Fruit fly (Drosophila melanogaster) whole organism: ENCODE measurements around the gene Polr1C.

Source experiments
- CG8478 ChIP-seq: fragments of >200 bp; optimal IDR thresholded peaks from 2 replicates; lab custom pipeline; 2018; ENCODE audit warnings: inconsistent platforms
- Dll ChIP-seq: fragments of >200 bp; optimal IDR thresholded peaks from 2 replicates; lab custom pipeline; 2017
- EcR ChIP-seq, 2 experiments: fragments of >200 bp; optimal IDR thresholded peaks; 2 replicates each; lab custom pipeline; 2017; ENCODE audit warnings: missing biosample characterization in 2 of 2, missing genetic modification characterization in 2 of 2, missing genetic modification reagents in 2 of 2
- pan ChIP-seq: fragments of >200 bp; optimal IDR thresholded peaks from 2 replicates; lab custom pipeline; 2017
- psq ChIP-seq: fragments of >200 bp; optimal IDR thresholded peaks from 2 replicates; lab custom pipeline; 2017
- usp ChIP-seq: fragments of >200 bp; optimal IDR thresholded peaks from 2 replicates; lab custom pipeline; 2017; ENCODE audit warnings: missing biosample characterization, missing genetic modification characterization, mixed read lengths

Polr1C gene

dm6 chr2L:4968767-4969166 lies at the start of gene Polr1C, which contains the start of gene Scox:
Gene Polr1C, plus strand, starts transcription at chr2L:4969004.
Gene Scox, minus strand, starts transcription at chr2L:4968935.
- TF ChIP-seq EcR (GFP tag; optimal IDR thresholded peaks at IDR 0.05; lab: Kevin White, UChicago), result no peak
- TF ChIP-seq psq (lab: Kevin White, UChicago), result no peak
- no peak for TF ChIP-seq pan
- no peak for TF ChIP-seq usp (GFP tag; lab: Kevin White, UChicago)
- TF ChIP-seq CG8478 (lab: Kevin White, UChicago), result no peak
- no peak for TF ChIP-seq Dll (lab: Kevin White, UChicago)

- no peak for TF ChIP-seq CG8478 (lab: Kevin White, UChicago)
- TF ChIP-seq EcR (GFP tag; optimal IDR thresholded peaks at IDR 0.05; lab: Kevin White, UChicago), result no peak
- no peak for TF ChIP-seq pan
- no peak for TF ChIP-seq usp (GFP tag; lab: Kevin White, UChicago)
- TF ChIP-seq Dll (lab: Kevin White, UChicago), result no peak
- TF ChIP-seq psq (lab: Kevin White, UChicago), result no peak
These were observed 40.5 kb upstream of the Polr1C start for dm6 chr2L:4928340-4928739.

- TF ChIP-seq psq (lab: Kevin White, UChicago) (no peak), usp (GFP tag; lab: Kevin White, UChicago) (no peak), pan (no peak), Dll (lab: Kevin White, UChicago) (no peak), CG8478 (lab: Kevin White, UChicago) (no peak), EcR (GFP tag; optimal IDR thresholded peaks at IDR 0.05; lab: Kevin White, UChicago) (no peak)
These were observed 38.3 kb upstream of the Polr1C start for dm6 chr2L:4930541-4930940.

dm6 chr2L:4932284-4932683 lies 36.5 kb upstream of the Polr1C start, which contains the start of gene hoe1:
Gene hoe1, minus strand, starts transcription at chr2L:4932384.
- TF ChIP-seq psq (lab: Kevin White, UChicago), result no peak
- no peak for TF ChIP-seq pan
- TF ChIP-seq CG8478 (lab: Kevin White, UChicago), result no peak
- TF ChIP-seq usp (GFP tag; lab: Kevin White, UChicago), result no peak
- no peak for TF ChIP-seq EcR (GFP tag; optimal IDR thresholded peaks at IDR 0.05; lab: Kevin White, UChicago)
- TF ChIP-seq Dll (lab: Kevin White, UChicago), result no peak

- TF ChIP-seq Dll (lab: Kevin White, UChicago) (no peak), CG8478 (lab: Kevin White, UChicago) (no peak), pan (no peak), usp (GFP tag; lab: Kevin White, UChicago) (no peak), EcR (GFP tag; optimal IDR thresholded peaks at IDR 0.05; lab: Kevin White, UChicago) (no peak), psq (lab: Kevin White, UChicago) (no peak)
These were observed 32.4 kb upstream of the Polr1C start, which contains the start of gene hoe2 for dm6 chr2L:4936325-4936869. Gene hoe2, minus strand, starts transcription at chr2L:4936450.

- TF ChIP-seq usp (GFP tag; lab: Kevin White, UChicago) (no peak), psq (lab: Kevin White, UChicago) (no peak), Dll (lab: Kevin White, UChicago) (no peak)
These were observed 31.7 kb upstream of the Polr1C start, which contains the start of gene Sgs1 for dm6 chr2L:4937060-4937459. Gene Sgs1, plus strand, starts transcription at chr2L:4937409.

- no peak for TF ChIP-seq pan
- TF ChIP-seq Dll (lab: Kevin White, UChicago), result no peak
- TF ChIP-seq usp (GFP tag; lab: Kevin White, UChicago), result no peak
These were observed 26.5 kb upstream of the Polr1C start, which contains the start of gene synr for dm6 chr2L:4942257-4942792. Gene synr, plus strand, starts transcription at chr2L:4942742.

dm6 chr2L:4945300-4945699 lies 23.5 kb upstream of the Polr1C start, which contains the start of the genes mRpL24 and betaggt-I:
Gene mRpL24, minus strand, starts transcription at chr2L:4945361.
Gene betaggt-I, plus strand, starts transcription at chr2L:4945579.
- TF ChIP-seq CG8478 (lab: Kevin White, UChicago) (no peak), EcR (GFP tag; optimal IDR thresholded peaks at IDR 0.05; lab: Kevin White, UChicago) (no peak), Dll (lab: Kevin White, UChicago) (no peak), usp (GFP tag; lab: Kevin White, UChicago) (no peak), pan (no peak), psq (lab: Kevin White, UChicago) (no peak)

- no peak for TF ChIP-seq psq (lab: Kevin White, UChicago)
- no peak for TF ChIP-seq CG8478 (lab: Kevin White, UChicago)
- no peak for TF ChIP-seq Dll (lab: Kevin White, UChicago)
- TF ChIP-seq EcR (GFP tag; optimal IDR thresholded peaks at IDR 0.05; lab: Kevin White, UChicago), result no peak
- no peak for TF ChIP-seq pan
- no peak for TF ChIP-seq usp (GFP tag; lab: Kevin White, UChicago)
These were observed 19.3 kb upstream of the Polr1C start, which contains the start of gene jet for dm6 chr2L:4949453-4950045. Gene jet, minus strand, starts transcription at chr2L:4949784.

dm6 chr2L:4950667-4951066 lies 18.1 kb upstream of the Polr1C start, which contains the start of gene Jon25Biii:
Gene Jon25Biii, minus strand, starts transcription at chr2L:4950767.
- no peak for TF ChIP-seq pan
- TF ChIP-seq psq (lab: Kevin White, UChicago), result no peak
- no peak for TF ChIP-seq EcR (GFP tag; optimal IDR thresholded peaks at IDR 0.05; lab: Kevin White, UChicago)
- no peak for TF ChIP-seq usp (GFP tag; lab: Kevin White, UChicago)
- TF ChIP-seq Dll (lab: Kevin White, UChicago), result no peak
- TF ChIP-seq CG8478 (lab: Kevin White, UChicago), result no peak

dm6 chr2L:4953086-4953570 lies 15.7 kb upstream of the Polr1C start, which contains the start of gene Jon25Bii:
Gene Jon25Bii, minus strand, starts transcription at chr2L:4953136.
- no peak for TF ChIP-seq psq (lab: Kevin White, UChicago)
- TF ChIP-seq usp (GFP tag; lab: Kevin White, UChicago), result no peak
- no peak for TF ChIP-seq CG8478 (lab: Kevin White, UChicago)
- no peak for TF ChIP-seq pan
- TF ChIP-seq Dll (lab: Kevin White, UChicago), result no peak
- no peak for TF ChIP-seq EcR (GFP tag; optimal IDR thresholded peaks at IDR 0.05; lab: Kevin White, UChicago)
